Worm (Caenorhabditis elegans): ENCODE data around the gene ttx-3.

- TF ChIP-seq fkh-10 (GFP tag; optimal IDR thresholded peaks at IDR 0.05), result no peak
- TF ChIP-seq nhr-12 (tag; optimal IDR thresholded peaks at IDR 0.05), result no peak
These were observed 37.1 kb upstream of the ttx-3 start for ce11 chrX:11806175-11806853.

Measured in whole organism, L1 larva.